Worm (Caenorhabditis elegans) whole organism, L1 larva: Measurements from ENCODE around the gene F21A3.11.

Source experiments
- blmp-1 ChIP-seq: fragments of 150-350 bp; optimal IDR thresholded peaks from 2 replicates; lab custom pipeline; 2014; ENCODE audit warnings: missing biosample characterization, missing genetic modification characterization
- elt-2 ChIP-seq: sonication (generic microtip); optimal IDR thresholded peaks from 2 replicates; lab custom pipeline; 2016; ENCODE audit warnings: missing genetic modification characterization, mild to moderate bottlenecking, inconsistent platforms, missing compliant biosample characterization, missing genetic modification reagents
- elt-3 ChIP-seq, 6 experiments: fragments of 150-350 bp in 1 of 6; sonication (generic microtip); optimal IDR thresholded peaks; 2 replicates each; lab custom pipeline; 2017 to 2018; ENCODE audit warnings: missing biosample characterization in 6 of 6, missing genetic modification characterization in 6 of 6, inconsistent platforms in 1 of 6
- fkh-4 ChIP-seq: sonication (generic microtip); optimal IDR thresholded peaks from 2 replicates; lab custom pipeline; 2016; ENCODE audit warnings: missing compliant biosample characterization, missing genetic modification characterization, borderline replicate concordance
- grh-1 ChIP-seq: fragments of 200-800 bp; sonication (Bioruptor generic); IDR thresholded peaks from 2 replicates; pipeline ENCODE4 v1.3.6; 2022; ENCODE audit warnings: missing genetic modification reagents, missing genetic modification characterization, missing compliant biosample characterization
- hlh-4 ChIP-seq: sonication (generic microtip); optimal IDR thresholded peaks from 2 replicates; lab custom pipeline; 2016; ENCODE audit warnings: mild to moderate bottlenecking, missing genetic modification characterization, missing compliant biosample characterization
- jun-1 ChIP-seq: fragments of 150-350 bp; optimal IDR thresholded peaks from 2 replicates; lab custom pipeline; 2014; ENCODE audit warnings: missing biosample characterization, missing genetic modification reagents, missing genetic modification characterization
- lin-14 ChIP-seq: fragments of 200-800 bp; sonication (Bioruptor generic); optimal IDR thresholded peaks from 2 replicates; lab custom pipeline; 2018; ENCODE audit warnings: mild to moderate bottlenecking, missing genetic modification characterization, moderate library complexity, missing compliant biosample characterization
- lin-35 ChIP-seq, 2 experiments: fragments of 150-350 bp; optimal IDR thresholded peaks; 2 replicates each; lab custom pipeline; 2014; ENCODE audit warnings: missing biosample characterization in 2 of 2, missing genetic modification characterization in 2 of 2, missing genetic modification reagents in 2 of 2
- mep-1 ChIP-seq: fragments of 150-350 bp; optimal IDR thresholded peaks from 2 replicates; lab custom pipeline; 2014; ENCODE audit warnings: missing biosample characterization, missing genetic modification characterization
- nhr-19 ChIP-seq: fragments of 200-800 bp; sonication (Bioruptor generic); conservative IDR thresholded peaks from 2 replicates; pipeline ENCODE4 v1.3.6; 2022; ENCODE audit warnings: missing genetic modification characterization, missing compliant biosample characterization
- nhr-20 ChIP-seq: sonication (generic microtip); optimal IDR thresholded peaks from 2 replicates; lab custom pipeline; 2016; ENCODE audit warnings: mild to moderate bottlenecking, missing genetic modification characterization, missing compliant biosample characterization
- nhr-28 ChIP-seq: fragments of 150-350 bp; optimal IDR thresholded peaks from 2 replicates; lab custom pipeline; 2014; ENCODE audit warnings: missing biosample characterization, missing genetic modification characterization
- nhr-77 ChIP-seq: fragments of 150-350 bp; optimal IDR thresholded peaks from 2 replicates; lab custom pipeline; 2014; ENCODE audit warnings: missing biosample characterization, missing genetic modification characterization
- nhr-85 ChIP-seq: sonication (generic microtip); peaks from one replicate; lab custom pipeline; 2016; ENCODE audit warnings: missing genetic modification characterization, inconsistent platforms, missing compliant biosample characterization
- nhr-90 ChIP-seq: sonication (generic microtip); optimal IDR thresholded peaks from 2 replicates; lab custom pipeline; 2016; ENCODE audit warnings: mild to moderate bottlenecking, missing genetic modification characterization, missing compliant biosample characterization; ENCODE audit not compliant: poor library complexity
- snu-23 ChIP-seq: sonication (generic microtip); optimal IDR thresholded peaks from 2 replicates; lab custom pipeline; 2016; ENCODE audit warnings: missing genetic modification characterization, missing compliant biosample characterization
- sptf-1 ChIP-seq: fragments of 150-350 bp; optimal IDR thresholded peaks from 2 replicates; lab custom pipeline; 2014; ENCODE audit warnings: missing biosample characterization, missing genetic modification characterization
- ztf-11 ChIP-seq, 2 experiments: sonication (generic microtip); optimal IDR thresholded peaks; 2 replicates each; lab custom pipeline; 2016 to 2017; ENCODE audit warnings: missing genetic modification characterization in 2 of 2, missing biosample characterization in 1 of 2, missing compliant biosample characterization in 1 of 2

The F21A3.11 gene

ce11 chrV:15483563-15483962 lies 49.4 kb downstream of the F21A3.11 start:
- TF ChIP-seq snu-23 (GFP tag; lab: Kevin White, UChicago) (peak; percentile 37), ztf-11 (tag; optimal IDR thresholded peaks at IDR 0.05; lab: Kevin White, UChicago) (no peak), mep-1 (tag; lab: Kevin White, UChicago) (peak; percentile 17), lin-35 (GFP tag; optimal IDR thresholded peaks at IDR 0.05; lab: Kevin White, UChicago) (peak in 1 of 2 experiments; percentile 43), fkh-4 (tag; lab: Kevin White, UChicago) (no peak), jun-1 (tag; lab: Kevin White, UChicago) (no peak), nhr-77 (tag; lab: Kevin White, UChicago) (no peak), nhr-85 (peak; percentile 36), lin-14 (peak; percentile 57), sptf-1 (tag; lab: Kevin White, UChicago) (no peak), nhr-20 (tag; lab: Kevin White, UChicago) (peak; percentile 39), grh-1 (GFP tag; lab: Robert Waterston, UW) (no peak), elt-2 (tag; lab: Kevin White, UChicago) (peak; percentile 6), nhr-19 (GFP tag; lab: Robert Waterston, UW) (peak; percentile 27; the same call in 1 of the 2 replicates), blmp-1 (peak; percentile 45), elt-3 (tag; optimal IDR thresholded peaks at IDR 0.05; lab: Kevin White, UChicago) (peak in 1 of 6 experiments; percentile 9), nhr-90 (peak; percentile 16), nhr-28 (tag; lab: Kevin White, UChicago) (no peak)
- TF ChIP-seq, all 84 proteins: peak for 11

- TF ChIP-seq hlh-4 (tag; lab: Kevin White, UChicago): no peak
Observed at ce11 chrV:15481374-15481773, 51.6 kb downstream of the F21A3.11 start, which contains the start of gene nhr-150. nhr-150 (minus strand) TSS chrV:15481465.
